Worm (Caenorhabditis elegans) whole organism, L4 larva: Measurements from ENCODE around the gene F15E6.5.
A peak's percentile ranks its signal among the peaks of the same experiment; 100 is the strongest.

Experiments used
- F49E8.2 ChIP-seq: sonication (generic microtip); optimal IDR thresholded peaks from 2 replicates; lab custom pipeline; 2016; ENCODE audit warnings: missing compliant biosample characterization, mild to moderate bottlenecking, missing genetic modification characterization, borderline replicate concordance
- R02D3.7 ChIP-seq: fragments of 150-350 bp; sonication (generic microtip); optimal IDR thresholded peaks from 3 replicates; lab custom pipeline; 2014; ENCODE audit warnings: missing biosample characterization, missing genetic modification characterization
- T20F7.1 ChIP-seq: fragments of 200-800 bp; sonication (Bioruptor generic); optimal IDR thresholded peaks from 2 replicates; lab custom pipeline; 2018; ENCODE audit warnings: mild to moderate bottlenecking, missing genetic modification characterization, missing compliant biosample characterization
- T26A8.4 ChIP-seq: fragments of 200-800 bp; sonication (Bioruptor generic); IDR thresholded peaks from 2 replicates; pipeline ENCODE4 v1.3.6; 2022; ENCODE audit warnings: missing genetic modification characterization, missing compliant biosample characterization
- Y105C5A.15 ChIP-seq: fragments of 200-800 bp; sonication (Bioruptor generic); IDR thresholded peaks from 2 replicates; pipeline ENCODE4 v1.3.6; 2022; ENCODE audit warnings: missing genetic modification characterization, missing compliant biosample characterization
- Y75B8A.6 ChIP-seq: fragments of 200-800 bp; sonication (Bioruptor generic); IDR thresholded peaks from 2 replicates; pipeline ENCODE4 v1.3.6; 2022; ENCODE audit warnings: missing genetic modification reagents, missing genetic modification characterization, missing compliant biosample characterization
- ZK337.2 ChIP-seq: fragments of 200-800 bp; sonication (Bioruptor generic); IDR thresholded peaks from 2 replicates; pipeline ENCODE4 v1.3.6; 2022; ENCODE audit warnings: missing genetic modification reagents, missing genetic modification characterization, missing compliant biosample characterization
- aha-1 ChIP-seq: fragments of 150-350 bp; peaks from one replicate; lab custom pipeline; 2014; ENCODE audit warnings: missing biosample characterization, missing genetic modification characterization
- attf-4 ChIP-seq: sonication (generic microtip); optimal IDR thresholded peaks from 3 replicates; lab custom pipeline; 2017; ENCODE audit warnings: missing biosample characterization, missing genetic modification characterization
- ceh-20 ChIP-seq: fragments of 200-800 bp; sonication (Bioruptor generic); IDR thresholded peaks from 2 replicates; pipeline ENCODE4 v1.3.6; 2022; ENCODE audit warnings: missing genetic modification reagents, missing genetic modification characterization, missing compliant biosample characterization
- ceh-82 ChIP-seq: sonication (generic microtip); optimal IDR thresholded peaks from 2 replicates; lab custom pipeline; 2017; ENCODE audit warnings: missing biosample characterization, missing genetic modification characterization
- daf-12 ChIP-seq: fragments of 150-350 bp; optimal IDR thresholded peaks from 2 replicates; lab custom pipeline; 2014; ENCODE audit warnings: missing biosample characterization, missing genetic modification reagents, missing genetic modification characterization
- daf-19 ChIP-seq: fragments of 200-800 bp; sonication (Bioruptor generic); conservative IDR thresholded peaks from 2 replicates; pipeline ENCODE4 v1.3.6; 2022; ENCODE audit warnings: missing genetic modification characterization, missing compliant biosample characterization
- daf-8 ChIP-seq: fragments of 200-800 bp; sonication (Bioruptor generic); IDR thresholded peaks from 2 replicates; pipeline ENCODE4 v1.3.6; 2022; ENCODE audit warnings: missing genetic modification characterization, missing compliant biosample characterization
- dmd-6 ChIP-seq: fragments of 200-800 bp; sonication (Bioruptor generic); IDR thresholded peaks from 2 replicates; pipeline ENCODE4 v1.3.6; 2022; ENCODE audit warnings: missing genetic modification reagents, missing genetic modification characterization, missing compliant biosample characterization
- dmd-9 ChIP-seq: fragments of 200-800 bp; sonication (Bioruptor generic); IDR thresholded peaks from 2 replicates; pipeline ENCODE4 v1.3.6; 2022; ENCODE audit warnings: missing genetic modification reagents, missing genetic modification characterization, missing compliant biosample characterization
- egl-43 ChIP-seq: fragments of 200-800 bp; sonication (Bioruptor generic); IDR thresholded peaks from 2 replicates; pipeline ENCODE4 v1.3.6; 2022; ENCODE audit warnings: missing genetic modification reagents, missing genetic modification characterization, missing compliant biosample characterization
- fkh-10 ChIP-seq: fragments of 150-350 bp; optimal IDR thresholded peaks from 2 replicates; lab custom pipeline; 2014; ENCODE audit warnings: missing biosample characterization, missing genetic modification reagents, missing genetic modification characterization
- hlh-11 ChIP-seq: fragments of 200-800 bp; sonication (Bioruptor generic); optimal IDR thresholded peaks from 2 replicates; lab custom pipeline; 2018; ENCODE audit warnings: mild to moderate bottlenecking, missing genetic modification characterization, missing compliant biosample characterization
- lim-7 ChIP-seq: fragments of 200-800 bp; sonication (Bioruptor generic); IDR thresholded peaks from 2 replicates; pipeline ENCODE4 v1.3.6; 2022; ENCODE audit warnings: missing genetic modification characterization, missing compliant biosample characterization
- lin-1 ChIP-seq: fragments of 200-800 bp; sonication (Bioruptor generic); IDR thresholded peaks from 2 replicates; pipeline ENCODE4 v1.3.6; 2022; ENCODE audit warnings: missing genetic modification reagents, missing genetic modification characterization, missing compliant biosample characterization
- lir-3 ChIP-seq: sonication (generic microtip); optimal IDR thresholded peaks from 2 replicates; lab custom pipeline; 2016; ENCODE audit warnings: mild to moderate bottlenecking, missing genetic modification characterization, missing compliant biosample characterization
- lsy-2 ChIP-seq, 2 experiments: fragments of 150-350 bp in 1 of 2; sonication (generic microtip) in 1 of 2; optimal IDR thresholded peaks; 2 replicates each; lab custom pipeline; 2014 to 2017; ENCODE audit warnings: missing biosample characterization in 2 of 2, missing genetic modification characterization in 2 of 2
- mdl-1 ChIP-seq, 2 experiments: fragments of 150-350 bp in 1 of 2; sonication (generic microtip) in 1 of 2; optimal IDR thresholded peaks; 2 replicates each; lab custom pipeline; 2014 to 2017; ENCODE audit warnings: missing biosample characterization in 2 of 2, missing genetic modification characterization in 2 of 2
- mxl-3 ChIP-seq: fragments of 200-800 bp; sonication (Bioruptor generic); optimal IDR thresholded peaks from 2 replicates; lab custom pipeline; 2018; ENCODE audit warnings: mild to moderate bottlenecking, missing genetic modification characterization, missing compliant biosample characterization
- nhr-25 ChIP-seq: sonication (generic microtip); optimal IDR thresholded peaks from 2 replicates; lab custom pipeline; 2017; ENCODE audit warnings: missing genetic modification characterization, mild to moderate bottlenecking, missing compliant biosample characterization, antibody characterized with exemption, moderate library complexity, borderline replicate concordance; ENCODE audit not compliant: insufficient read depth
- nhr-48 ChIP-seq: sonication (generic microtip); optimal IDR thresholded peaks from 2 replicates; lab custom pipeline; 2016; ENCODE audit warnings: mild to moderate bottlenecking, missing genetic modification characterization, missing compliant biosample characterization
- nhr-76 ChIP-seq: fragments of 150-350 bp; optimal IDR thresholded peaks from 2 replicates; lab custom pipeline; 2014; ENCODE audit warnings: missing biosample characterization, missing genetic modification characterization
- sdz-12 ChIP-seq: fragments of 200-800 bp; sonication (Bioruptor generic); optimal IDR thresholded peaks from 2 replicates; lab custom pipeline; 2018; ENCODE audit warnings: mild to moderate bottlenecking, missing genetic modification characterization, missing compliant biosample characterization
- set-16 ChIP-seq: fragments of 200-800 bp; sonication (Bioruptor generic); IDR thresholded peaks from 2 replicates; pipeline ENCODE4 v1.3.6; 2022; ENCODE audit warnings: missing genetic modification reagents, missing genetic modification characterization, missing compliant biosample characterization
- unc-62 ChIP-seq, 3 experiments: fragments of 150-350 bp in 1 of 3; sonication (generic microtip); optimal IDR thresholded peaks in 2 of 3; peaks in 1 of 3; 1 replicate in 1 of 3; 2 replicates in 2 of 3; lab custom pipeline; 2014 to 2017; ENCODE audit warnings: missing biosample characterization in 3 of 3, missing genetic modification characterization in 3 of 3, missing genetic modification reagents in 3 of 3, missing genotype in 1 of 3
- zfp-3 ChIP-seq: fragments of 200-800 bp; sonication (Bioruptor generic); conservative IDR thresholded peaks from 2 replicates; pipeline ENCODE4 v1.3.6; 2022; ENCODE audit warnings: missing genetic modification reagents, missing genetic modification characterization, missing compliant biosample characterization
- zip-11 ChIP-seq: fragments of 200-800 bp; sonication (Bioruptor generic); IDR thresholded peaks from 2 replicates; pipeline ENCODE4 v1.3.6; 2022; ENCODE audit warnings: missing genetic modification characterization, missing compliant biosample characterization
- ztf-7 ChIP-seq: fragments of 150-350 bp; optimal IDR thresholded peaks from 2 replicates; lab custom pipeline; 2014; ENCODE audit warnings: missing biosample characterization, missing genetic modification characterization

F15E6.5 gene

ce11 chrIV:4298983-4299382, 9.6 kb downstream of the F15E6.5 start, which contains the start of gene F15E6.9:
Gene F15E6.9, minus strand, starts transcription at chrIV:4299083.
- no peak for TF ChIP-seq daf-19 (GFP tag; lab: Robert Waterston, UW)
- no peak for TF ChIP-seq aha-1 (tag; lab: Kevin White, UChicago)
- TF ChIP-seq nhr-48 (tag; lab: Kevin White, UChicago), result no peak
- no peak for TF ChIP-seq sdz-12 (GFP tag; lab: Kevin White, UChicago)
- no peak for TF ChIP-seq daf-8 (GFP tag; lab: Robert Waterston, UW)
- TF ChIP-seq unc-62 (GFP tag; optimal IDR thresholded peaks at IDR 0.05 in 1 of 2; lab: Kevin White, UChicago), result no peak
- TF ChIP-seq unc-62 (tag; optimal IDR thresholded peaks at IDR 0.05; lab: Kevin White, UChicago), result no peak
- TF ChIP-seq egl-43 (GFP tag; lab: Robert Waterston, UW), result no peak
- no peak for TF ChIP-seq nhr-76
- no peak for TF ChIP-seq lim-7 (GFP tag; lab: Robert Waterston, UW)
- TF ChIP-seq attf-4 (tag; lab: Kevin White, UChicago), result no peak
- no peak for TF ChIP-seq R02D3.7 (tag; lab: Kevin White, UChicago)
- TF ChIP-seq lsy-2 (tag; optimal IDR thresholded peaks at IDR 0.05; lab: Kevin White, UChicago), result no peak
- TF ChIP-seq lir-3 (tag; lab: Kevin White, UChicago), result no peak
- TF ChIP-seq dmd-6 (GFP tag; lab: Robert Waterston, UW), result no peak

- TF ChIP-seq mxl-3 (GFP tag; lab: Kevin White, UChicago) (peak; percentile 30), nhr-48 (tag; lab: Kevin White, UChicago) (peak; percentile 51), fkh-10 (GFP tag; lab: Kevin White, UChicago) (no peak), T26A8.4 (GFP tag; lab: Robert Waterston, UW) (peak; percentile 64), ceh-20 (GFP tag; lab: Robert Waterston, UW) (no peak), ceh-82 (tag; lab: Kevin White, UChicago) (no peak), hlh-11 (peak; percentile 67), attf-4 (tag; lab: Kevin White, UChicago) (no peak), T20F7.1 (GFP tag; lab: Kevin White, UChicago) (no peak), aha-1 (tag; lab: Kevin White, UChicago) (peak; percentile 79), set-16 (GFP tag; lab: Robert Waterston, UW) (peak; percentile 34; the same call in 1 of the 2 replicates)
Observed at ce11 chrIV:4299994-4300393, 10.6 kb downstream of the F15E6.5 start.

ce11 chrIV:4301202-4301601, 11.8 kb downstream of the F15E6.5 start, which contains the start of gene lgc-22:
Gene lgc-22, plus strand, starts transcription at chrIV:4301306.
- no peak for TF ChIP-seq F49E8.2 (tag; lab: Kevin White, UChicago)
- no peak for TF ChIP-seq Y75B8A.6 (GFP tag; lab: Robert Waterston, UW)
- no peak for TF ChIP-seq nhr-48 (tag; lab: Kevin White, UChicago)
- TF ChIP-seq ZK337.2 (GFP tag; lab: Robert Waterston, UW), result no peak
- no peak for TF ChIP-seq zip-11 (GFP tag; lab: Robert Waterston, UW)
- 0 out of 2 replicates have a peak, but pooled peaks have one; percentile 32 for TF ChIP-seq dmd-9 (GFP tag; lab: Robert Waterston, UW)
- peak; percentile 55; the same call in 1 of the 2 replicates for TF ChIP-seq egl-43 (GFP tag; lab: Robert Waterston, UW)
- no peak for TF ChIP-seq nhr-25 (tag; lab: Kevin White, UChicago)
- peak; percentile 86 for TF ChIP-seq set-16 (GFP tag; lab: Robert Waterston, UW)
- no peak for TF ChIP-seq ztf-7 (tag; lab: Kevin White, UChicago)

DNA sequence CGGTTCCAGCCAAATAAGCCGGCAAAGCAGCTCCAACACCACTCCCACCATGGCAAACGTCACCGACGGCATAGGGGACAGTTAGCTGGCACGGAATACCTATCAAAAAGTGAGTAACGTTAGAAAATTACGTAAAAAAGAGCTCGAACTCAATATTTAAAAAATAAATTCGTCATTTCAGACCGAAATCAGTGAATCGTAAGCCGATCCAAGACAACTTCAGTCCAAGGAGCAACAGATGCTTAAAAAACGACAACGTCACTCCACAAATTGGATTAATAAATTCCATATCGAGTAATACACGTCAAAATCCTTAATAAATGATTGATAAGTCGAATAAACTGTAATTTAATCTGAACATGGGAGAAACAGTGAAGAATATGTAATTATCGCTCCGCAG, 16.9 kb downstream of the F15E6.5 start:
- TF ChIP-seq mdl-1 (tag; optimal IDR thresholded peaks at IDR 0.05; lab: Kevin White, UChicago), result no peak
- no peak for TF ChIP-seq Y105C5A.15
- TF ChIP-seq zfp-3 (GFP tag; lab: Robert Waterston, UW), result no peak
- no peak for TF ChIP-seq lin-1 (GFP tag; lab: Robert Waterston, UW)
- peak in 1 of 2 experiments; percentile 94 for TF ChIP-seq unc-62 (GFP tag; optimal IDR thresholded peaks at IDR 0.05 in 1 of 2; lab: Kevin White, UChicago)
- no peak for TF ChIP-seq unc-62 (tag; optimal IDR thresholded peaks at IDR 0.05; lab: Kevin White, UChicago)
- no peak for TF ChIP-seq hlh-11
- no peak for TF ChIP-seq daf-12 (tag; lab: Kevin White, UChicago)
- no peak for TF ChIP-seq ceh-82 (tag; lab: Kevin White, UChicago)
- TF ChIP-seq, all 104 proteins: peak for 1
